Worm (Caenorhabditis elegans) whole organism, early embryonic: ENCODE measurements around the gene rnf-121.

ENCODE experiments used
- F13C5.2 ChIP-seq: sonication (generic microtip); optimal IDR thresholded peaks from 2 replicates; lab custom pipeline; 2017; ENCODE audit warnings: mild to moderate bottlenecking, missing genetic modification characterization, inconsistent platforms, missing compliant biosample characterization
- sea-1 ChIP-seq: fragments of 200-800 bp; sonication (Bioruptor generic); conservative IDR thresholded peaks from 2 replicates; pipeline ENCODE4 v1.3.6; 2022; ENCODE audit warnings: missing genetic modification characterization, missing compliant biosample characterization
- tbx-11 ChIP-seq: fragments of 200-800 bp; sonication (Bioruptor generic); IDR thresholded peaks from 2 replicates; pipeline ENCODE4 v1.3.6; 2022; ENCODE audit warnings: missing genetic modification characterization, missing compliant biosample characterization

DNA sequence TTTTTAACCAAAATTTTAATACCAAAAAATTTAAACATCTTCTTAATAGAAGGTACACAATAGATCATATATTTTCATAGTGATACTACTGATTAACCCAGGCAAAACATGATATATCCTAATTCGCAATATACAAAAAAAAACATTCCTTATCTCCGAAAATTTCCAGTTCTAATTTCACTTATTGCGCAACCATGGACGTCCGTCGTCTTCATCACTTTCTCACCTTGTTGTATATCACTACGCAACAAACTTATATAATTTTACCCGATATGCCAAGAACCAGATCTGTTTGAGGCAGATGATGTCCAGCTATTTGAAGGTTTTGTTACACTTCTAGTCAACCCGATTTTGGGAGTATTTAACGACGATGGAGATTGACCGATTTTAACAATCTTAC lies 17.1 kb upstream of the rnf-121 start, which contains the start of gene R74.2:
- TF ChIP-seq sea-1 (GFP tag; lab: Robert Waterston, UW) (no peak), F13C5.2 (tag; lab: Kevin White, UChicago) (no peak), tbx-11 (no peak)
